Worm (Caenorhabditis elegans) whole organism, mixed stage, embryonic: ENCODE measurements around the gene oig-1.
"Not testable (repeated sequence)": the region's sequence is repeated elsewhere in the genome, so short reads cannot be mapped to it uniquely, and the experiment has no call there.

Experiments
- blmp-1 ChIP-seq: fragments of 150-350 bp; optimal IDR thresholded peaks from 2 replicates; lab custom pipeline; 2014; ENCODE audit warnings: missing biosample characterization, missing genetic modification characterization
- elt-3 ChIP-seq: fragments of 150-350 bp; optimal IDR thresholded peaks from 2 replicates; lab custom pipeline; 2014; ENCODE audit warnings: missing biosample characterization, missing genetic modification characterization
- hlh-1 ChIP-seq: fragments of 150-350 bp; optimal IDR thresholded peaks from 2 replicates; lab custom pipeline; 2014; ENCODE audit warnings: missing biosample characterization, missing genetic modification reagents, missing genetic modification characterization
- pha-4 ChIP-seq: fragments of 150-350 bp; optimal IDR thresholded peaks from 2 replicates; lab custom pipeline; 2018; ENCODE audit warnings: missing biosample characterization, missing genetic modification reagents, missing genetic modification characterization
- snpc-4 ChIP-seq: fragments of 150-350 bp; optimal IDR thresholded peaks from 2 replicates; lab custom pipeline; 2014; ENCODE audit warnings: missing biosample characterization, missing genetic modification characterization
- unc-39 ChIP-seq: fragments of 150-350 bp; optimal IDR thresholded peaks from 2 replicates; lab custom pipeline; 2014; ENCODE audit warnings: missing biosample characterization, missing genetic modification characterization
- unc-62 ChIP-seq: fragments of 150-350 bp; optimal IDR thresholded peaks from 2 replicates; lab custom pipeline; 2014; ENCODE audit warnings: missing biosample characterization, missing genetic modification reagents, missing genetic modification characterization
- ztf-11 ChIP-seq: fragments of 150-350 bp; optimal IDR thresholded peaks from 2 replicates; lab custom pipeline; 2014; ENCODE audit warnings: missing biosample characterization, missing genetic modification characterization

DNA sequence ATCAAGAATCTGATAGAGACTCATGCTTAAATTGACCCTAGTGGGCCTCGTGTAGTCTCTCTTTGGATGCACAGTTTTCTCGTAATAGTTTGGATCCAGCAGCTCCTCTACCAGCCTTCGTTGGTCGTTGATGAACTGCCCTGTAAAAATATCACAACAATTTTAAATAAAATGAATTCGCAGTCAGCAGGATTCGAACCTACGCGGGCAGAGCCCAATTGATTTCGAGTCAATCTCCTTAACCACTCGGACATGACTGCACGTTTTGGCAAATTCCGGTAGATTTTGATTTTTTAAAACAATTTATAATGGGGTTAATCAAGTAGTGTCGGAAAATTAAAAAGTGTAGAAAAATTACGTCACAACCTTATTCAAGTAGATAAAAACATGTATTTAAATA, 11.7 kb downstream of the oig-1 start:
- not testable (repeated sequence) for TF ChIP-seq ztf-11 (tag; lab: Kevin White, UChicago); hlh-1; unc-39 (tag; lab: Kevin White, UChicago); pha-4 (tag; lab: Kevin White, UChicago); unc-62 (GFP tag; lab: Kevin White, UChicago); blmp-1 (tag; lab: Kevin White, UChicago); snpc-4; elt-3
